Fruit fly (Drosophila melanogaster): ENCODE results near the gene CG11899.

The CG11899 gene

dm6 chr3R:29244727-29245126 lies 44.5 kb downstream of the CG11899 start, which contains the start of gene CG31445:
Gene CG31445, minus strand, starts transcription at chr3R:29244827.
- TF ChIP-seq pho (GFP tag; optimal IDR thresholded peaks at IDR 0.05) (no peak), zen (tag; optimal IDR thresholded peaks at IDR 0.05) (no peak), CrebB (tag; optimal IDR thresholded peaks at IDR 0.05) (no peak), CG7963 (GFP tag; IDR thresholded peaks at IDR 0.05; ENCODE audit: partially characterized antibody) (no peak), pfk (GFP tag; optimal IDR thresholded peaks at IDR 0.05) (no peak), seq (GFP tag; IDR thresholded peaks at IDR 0.05) (no peak), ato (GFP tag; IDR thresholded peaks at IDR 0.05; ENCODE audit: partially characterized antibody) (no peak), NFAT (GFP tag; IDR thresholded peaks at IDR 0.05) (no peak)

dm6 chr3R:29250272-29251018 lies 50.2 kb downstream of the CG11899 start, which contains the start of gene SP1029:
Gene SP1029, minus strand, starts transcription at chr3R:29250451.
- TF ChIP-seq Elba2 (GFP tag; optimal IDR thresholded peaks at IDR 0.05), result no peak
- no peak for TF ChIP-seq rib (GFP tag; IDR thresholded peaks at IDR 0.05)
- 0 out of 3 replicates have a peak, but pooled peaks have one; percentile 12 for TF ChIP-seq Optix (GFP tag; IDR thresholded peaks at IDR 0.05)
- peak in 1 of 2 experiments; percentile 35 for TF ChIP-seq bsh (GFP tag; optimal IDR thresholded peaks at IDR 0.05)
- no peak for TF ChIP-seq CG30403 (GFP tag; optimal IDR thresholded peaks at IDR 0.05)
- TF ChIP-seq kah (GFP tag; optimal IDR thresholded peaks at IDR 0.05), result no peak
- peak; percentile 39 for TF ChIP-seq Ets65A (GFP tag)
- peak in 1 of 2 experiments; percentile 12 for TF ChIP-seq Trl (optimal IDR thresholded peaks at IDR 0.05)
- TF ChIP-seq Trl (GFP tag; optimal IDR thresholded peaks at IDR 0.05), result no peak
- 0 out of 4 replicates have a peak, but pooled peaks have one; percentile 60 for TF ChIP-seq chinmo (GFP tag; IDR thresholded peaks at IDR 0.05; ENCODE audit: partially characterized antibody)
- peak; percentile 36 for TF ChIP-seq Jarid2 (GFP tag; optimal IDR thresholded peaks at IDR 0.05)
- TF ChIP-seq Med (GFP tag), result peak; percentile 51
- TF ChIP-seq ewg (GFP tag; optimal IDR thresholded peaks at IDR 0.05), result peak; percentile 24
- TF ChIP-seq mld (GFP tag; IDR thresholded peaks at IDR 0.05; ENCODE audit: partially characterized antibody), result 0 out of 3 replicates have a peak, but pooled peaks have one; percentile 20
- TF ChIP-seq psq (GFP tag; optimal IDR thresholded peaks at IDR 0.05), result no peak
- TF ChIP-seq CG7372 (GFP tag; IDR thresholded peaks at IDR 0.05), result peak; percentile 73; the same call in 1 of the 2 replicates
- TF ChIP-seq Scr (GFP tag; IDR thresholded peaks at IDR 0.05; ENCODE audit: partially characterized antibody), result peak; percentile 21; the same call in 1 of the 2 replicates
- TF ChIP-seq Deaf1 (tag; optimal IDR thresholded peaks at IDR 0.05), result peak; percentile 76
- peak; percentile 15 for TF ChIP-seq cg (GFP tag; optimal IDR thresholded peaks at IDR 0.05)
- peak; percentile 36; the same call in 1 of the 2 replicates for TF ChIP-seq Drgx (GFP tag; IDR thresholded peaks at IDR 0.05)

All from whole organism, embryonic.